Worm (Caenorhabditis elegans) whole organism, young adult: ENCODE measurements around the gene F37B12.1.

Experiments used
- T26A5.8 ChIP-seq: sonication (generic microtip); optimal IDR thresholded peaks from 2 replicates; lab custom pipeline; 2016; ENCODE audit warnings: missing genetic modification characterization, missing compliant biosample characterization
- attf-5 ChIP-seq: fragments of 200-800 bp; sonication (Bioruptor generic); optimal IDR thresholded peaks from 2 replicates; lab custom pipeline; 2018; ENCODE audit warnings: mild to moderate bottlenecking, missing genetic modification characterization, missing compliant biosample characterization
- lin-26 ChIP-seq: fragments of 200-800 bp; sonication (Bioruptor generic); IDR thresholded peaks from 2 replicates; pipeline ENCODE4 v1.3.6; 2022; ENCODE audit warnings: missing genetic modification reagents, missing genetic modification characterization, missing compliant biosample characterization
- snpc-4 ChIP-seq, 5 experiments: fragments of 150-350 bp in 1 of 5; sonication (generic microtip) in 4 of 5; optimal IDR thresholded peaks; 2 replicates each; lab custom pipeline; 2014 to 2018; ENCODE audit warnings: missing genetic modification characterization in 5 of 5, missing biosample characterization in 3 of 5, antibody characterized with exemption in 2 of 5, mild to moderate bottlenecking in 2 of 5, missing compliant biosample characterization in 2 of 5, missing genotype in 2 of 5, moderate library complexity in 2 of 5, missing genetic modification reagents in 1 of 5
- unc-62 ChIP-seq: fragments of 150-350 bp; optimal IDR thresholded peaks from 2 replicates; lab custom pipeline; 2014; ENCODE audit warnings: missing biosample characterization, missing genetic modification reagents, missing genetic modification characterization

DNA sequence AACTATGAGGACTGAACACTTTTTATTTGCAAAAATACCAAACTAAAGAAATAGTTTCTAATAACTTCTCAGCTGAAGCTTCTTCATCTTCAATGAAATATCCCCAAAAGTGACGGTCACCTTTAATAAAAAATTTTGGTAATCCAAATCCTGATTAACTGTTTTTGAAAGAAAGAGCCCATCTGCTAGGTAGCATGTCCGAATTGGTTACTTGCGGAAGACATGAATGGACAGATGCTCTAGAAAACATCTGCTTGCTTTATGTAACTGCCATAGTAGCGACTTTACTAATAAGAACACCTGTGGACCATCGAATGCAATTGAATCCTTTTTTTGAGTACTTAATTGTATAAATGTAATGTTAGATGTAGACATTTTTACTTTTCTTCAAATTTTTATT is 29.9 kb upstream of the F37B12.1 start:
- no peak for TF ChIP-seq unc-62 (GFP tag; lab: Kevin White, UChicago)
- no peak for TF ChIP-seq lin-26 (GFP tag; lab: Robert Waterston, UW)
- TF ChIP-seq attf-5: no peak
- no peak for TF ChIP-seq T26A5.8
- TF ChIP-seq snpc-4 (GFP tag; optimal IDR thresholded peaks at IDR 0.05; lab: Kevin White, UChicago): no peak
- no peak for TF ChIP-seq snpc-4 (tag; optimal IDR thresholded peaks at IDR 0.05; lab: Kevin White, UChicago)
